Fruit fly (Drosophila melanogaster): ENCODE measurements around the gene Nnk.

The Nnk gene

dm6 chr3R:17807035-17807606 is 2.1 kb upstream of the Nnk start, which contains the start of gene CG17801 (continued):
- peak; percentile 15 for TF ChIP-seq CG18599 (GFP tag; optimal IDR thresholded peaks at IDR 0.05)
- peak; percentile 16 for TF ChIP-seq CG13424 (tag; optimal IDR thresholded peaks at IDR 0.05)
- TF ChIP-seq PHDP (tag; optimal IDR thresholded peaks at IDR 0.05), result peak; percentile 6
- peak; percentile 47 for TF ChIP-seq CG18262 (tag; optimal IDR thresholded peaks at IDR 0.05)
- no peak for TF ChIP-seq ems (GFP tag; optimal IDR thresholded peaks at IDR 0.05)
- 0 out of 3 replicates have a peak, but pooled peaks have one; percentile 19 for TF ChIP-seq CG17361 (GFP tag; IDR thresholded peaks at IDR 0.05)
- TF ChIP-seq bsh (GFP tag; optimal IDR thresholded peaks at IDR 0.05), result peak in 1 of 2 experiments; percentile 2
- no peak for TF ChIP-seq CG10267 (tag; optimal IDR thresholded peaks at IDR 0.05)
- TF ChIP-seq CG17829 (tag; optimal IDR thresholded peaks at IDR 0.05), result peak; percentile 14
- TF ChIP-seq CG12155 (GFP tag; optimal IDR thresholded peaks at IDR 0.05), result no peak
- peak; percentile 32 for TF ChIP-seq CG4424 (GFP tag; optimal IDR thresholded peaks at IDR 0.05)
- no peak for TF ChIP-seq btn (GFP tag; optimal IDR thresholded peaks at IDR 0.05)
- 0 out of 3 replicates have a peak, but pooled peaks have one; percentile 25 for TF ChIP-seq ci (GFP tag; IDR thresholded peaks at IDR 0.05)
- TF ChIP-seq CG33557 (GFP tag; optimal IDR thresholded peaks at IDR 0.05), result no peak
- TF ChIP-seq phol (tag; optimal IDR thresholded peaks at IDR 0.05), result peak; percentile 23
- peak; percentile 14 for TF ChIP-seq Sox100B (GFP tag; optimal IDR thresholded peaks at IDR 0.05)
- peak; percentile 31 for TF ChIP-seq CG2712 (tag; optimal IDR thresholded peaks at IDR 0.05)
- peak; percentile 46 for TF ChIP-seq gem (tag; optimal IDR thresholded peaks at IDR 0.05)
- peak; percentile 4; the same call in 1 of the 2 replicates for TF ChIP-seq CG6689 (GFP tag; IDR thresholded peaks at IDR 0.05)
- peak; percentile 1 for TF ChIP-seq nmo (GFP tag; optimal IDR thresholded peaks at IDR 0.05)
- no peak for TF ChIP-seq CG4854 (GFP tag; optimal IDR thresholded peaks at IDR 0.05)
- TF ChIP-seq twi (tag; optimal IDR thresholded peaks at IDR 0.05), result no peak
- TF ChIP-seq ato (GFP tag; IDR thresholded peaks at IDR 0.05; ENCODE audit: partially characterized antibody), result no peak

dm6 chr3R:17803025-17803424 is 2.0 kb downstream of the Nnk start, which contains the start of gene CG17806:
TSS of gene CG17806 (minus strand) at chr3R:17803260.
- peak; percentile 1 for TF ChIP-seq CG33557 (GFP tag; optimal IDR thresholded peaks at IDR 0.05)
- no peak for TF ChIP-seq eyg (GFP tag; optimal IDR thresholded peaks at IDR 0.05)
- TF ChIP-seq zen2 (GFP tag; IDR thresholded peaks at IDR 0.05; ENCODE audit: partially characterized antibody), result no peak
- no peak for TF ChIP-seq stc (GFP tag; IDR thresholded peaks at IDR 0.05)
- no peak for TF ChIP-seq lab (GFP tag; optimal IDR thresholded peaks at IDR 0.05)
- TF ChIP-seq schlank (tag; optimal IDR thresholded peaks at IDR 0.05), result no peak
- no peak for TF ChIP-seq hbn (GFP tag; IDR thresholded peaks at IDR 0.05; ENCODE audit: partially characterized antibody)
- no peak for TF ChIP-seq CG9609 (GFP tag; optimal IDR thresholded peaks at IDR 0.05)
- no peak for TF ChIP-seq Nf-YA (GFP tag; IDR thresholded peaks at IDR 0.05)
- no peak for TF ChIP-seq CG17361 (GFP tag; IDR thresholded peaks at IDR 0.05)
- TF ChIP-seq CG15514 (GFP tag; optimal IDR thresholded peaks at IDR 0.05), result peak; percentile 24
- no peak for TF ChIP-seq CG10209 (GFP tag; optimal IDR thresholded peaks at IDR 0.05)
- no peak for TF ChIP-seq Dfd (GFP tag; optimal IDR thresholded peaks at IDR 0.05)
- TF ChIP-seq CG15011 (GFP tag; optimal IDR thresholded peaks at IDR 0.05), result no peak
- TF ChIP-seq CG7372 (GFP tag; IDR thresholded peaks at IDR 0.05), result no peak
- no peak for TF ChIP-seq Hr51 (GFP tag; optimal IDR thresholded peaks at IDR 0.05)
- no peak for TF ChIP-seq HLHmδ (GFP tag; optimal IDR thresholded peaks at IDR 0.05)
- TF ChIP-seq CG12104 (GFP tag; optimal IDR thresholded peaks at IDR 0.05), result no peak
- TF ChIP-seq pita (GFP tag; optimal IDR thresholded peaks at IDR 0.05), result no peak
- TF ChIP-seq lilli (GFP tag; optimal IDR thresholded peaks at IDR 0.05), result no peak
- TF ChIP-seq CG9876 (GFP tag; optimal IDR thresholded peaks at IDR 0.05), result no peak
- TF ChIP-seq da (GFP tag; optimal IDR thresholded peaks at IDR 0.05), result no peak
- peak; percentile 7 for TF ChIP-seq CG10147 (GFP tag; optimal IDR thresholded peaks at IDR 0.05)
- peak; percentile 12 for TF ChIP-seq sug (tag; optimal IDR thresholded peaks at IDR 0.05)
- TF ChIP-seq H15 (GFP tag; IDR thresholded peaks at IDR 0.05), result no peak
- no peak for TF ChIP-seq jumu (GFP tag; optimal IDR thresholded peaks at IDR 0.05)
- TF ChIP-seq CG6689 (GFP tag; IDR thresholded peaks at IDR 0.05), result no peak
- peak; percentile 14 for TF ChIP-seq MESR4 (GFP tag; optimal IDR thresholded peaks at IDR 0.05)
- TF ChIP-seq CG31224 (GFP tag; IDR thresholded peaks at IDR 0.05), result no peak
